Fruit fly (Drosophila melanogaster) whole organism, embryonic: Measurements from ENCODE around the gene Gcn5.

Experiments
- Bteb2 ChIP-seq: fragments of 200-800 bp; sonication (Bioruptor generic); optimal IDR thresholded peaks from 2 replicates; lab custom pipeline; 2016; ENCODE audit warnings: missing biosample characterization, missing genetic modification characterization
- CG10147 ChIP-seq: fragments of 200-800 bp; sonication (Bioruptor generic); optimal IDR thresholded peaks from 2 replicates; lab custom pipeline; 2019; ENCODE audit warnings: missing biosample characterization, mild to moderate bottlenecking, missing genetic modification characterization, moderate library complexity
- CG12104 ChIP-seq: fragments of 200-800 bp; sonication (Bioruptor generic); optimal IDR thresholded peaks from 3 replicates; lab custom pipeline; 2016; ENCODE audit warnings: missing biosample characterization, missing genetic modification characterization
- CG12299 ChIP-seq: fragments of 200-800 bp; sonication (Bioruptor generic); optimal IDR thresholded peaks from 2 replicates; lab custom pipeline; 2018; ENCODE audit warnings: missing biosample characterization, mild to moderate bottlenecking, missing genetic modification characterization
- CG13287 ChIP-seq: fragments of 200-800 bp; sonication (Bioruptor generic); IDR thresholded peaks from 2 replicates; pipeline ENCODE4 v1.3.6; 2022; ENCODE audit warnings: missing biosample characterization, missing genetic modification characterization; ENCODE audit not compliant: partially characterized antibody
- CG13775 ChIP-seq: fragments of 200-800 bp; sonication (Bioruptor generic); optimal IDR thresholded peaks from 3 replicates; lab custom pipeline; 2017; ENCODE audit warnings: missing biosample characterization, mild to moderate bottlenecking, missing genetic modification characterization
- CG15479 ChIP-seq: fragments of 200-800 bp; sonication (Bioruptor generic); optimal IDR thresholded peaks from 3 replicates; lab custom pipeline; 2019; ENCODE audit warnings: missing biosample characterization, mild to moderate bottlenecking, missing genetic modification characterization, moderate library complexity
- CG17361 ChIP-seq: fragments of 200-800 bp; sonication (Bioruptor generic); IDR thresholded peaks from 3 replicates; pipeline ENCODE4 v1.3.6; 2022; ENCODE audit warnings: missing biosample characterization, missing genetic modification characterization
- CG18476 ChIP-seq: fragments of 200-800 bp; sonication (Bioruptor generic); optimal IDR thresholded peaks from 2 replicates; lab custom pipeline; 2016; ENCODE audit warnings: missing biosample characterization, mild to moderate bottlenecking, missing genetic modification characterization
- CG2202 ChIP-seq: fragments of 200-800 bp; sonication (Bioruptor generic); optimal IDR thresholded peaks from 2 replicates; lab custom pipeline; 2018; ENCODE audit warnings: missing biosample characterization, mild to moderate bottlenecking, missing genetic modification characterization
- CG3847 ChIP-seq: fragments of 200-800 bp; sonication (Bioruptor generic); IDR thresholded peaks from 2 replicates; pipeline ENCODE4 v1.3.6; 2022; ENCODE audit warnings: missing biosample characterization, missing genetic modification characterization
- CG4617 ChIP-seq: fragments of 200-800 bp; sonication (Bioruptor generic); optimal IDR thresholded peaks from 3 replicates; lab custom pipeline; 2016; ENCODE audit warnings: missing biosample characterization, missing genetic modification characterization, borderline replicate concordance
- CG4820 ChIP-seq: fragments of 200-800 bp; sonication (Bioruptor generic); optimal IDR thresholded peaks from 3 replicates; lab custom pipeline; 2016; ENCODE audit warnings: missing biosample characterization, missing genetic modification characterization
- CG7556 ChIP-seq: fragments of 200-800 bp; sonication (Bioruptor generic); optimal IDR thresholded peaks from 2 replicates; lab custom pipeline; 2017; ENCODE audit warnings: missing biosample characterization, mild to moderate bottlenecking, missing genetic modification characterization
- CG7786 ChIP-seq: fragments of 200-800 bp; sonication (Bioruptor generic); optimal IDR thresholded peaks from 2 replicates; lab custom pipeline; 2016; ENCODE audit warnings: missing biosample characterization, missing genetic modification characterization
- CG7987 ChIP-seq: fragments of 200-800 bp; sonication (Bioruptor generic); optimal IDR thresholded peaks from 2 replicates; lab custom pipeline; 2018; ENCODE audit warnings: missing biosample characterization, mild to moderate bottlenecking, missing genetic modification characterization, moderate library complexity
- E2f2 ChIP-seq: fragments of 200-800 bp; sonication (Bioruptor generic); IDR thresholded peaks from 2 replicates; pipeline ENCODE4 v1.3.6; 2022; ENCODE audit warnings: missing biosample characterization, missing genetic modification characterization
- Fer3 ChIP-seq: fragments of 200-800 bp; sonication (Bioruptor generic); optimal IDR thresholded peaks from 2 replicates; lab custom pipeline; 2018; ENCODE audit warnings: missing biosample characterization, mild to moderate bottlenecking, missing genetic modification characterization, moderate library complexity
- Gsc ChIP-seq: fragments of 200-800 bp; sonication (Bioruptor generic); IDR thresholded peaks from 2 replicates; pipeline ENCODE4 v1.3.6; 2022; ENCODE audit warnings: missing biosample characterization, missing genetic modification characterization
- HmgZ ChIP-seq: fragments of 200-800 bp; sonication (Bioruptor generic); optimal IDR thresholded peaks from 2 replicates; lab custom pipeline; 2018; ENCODE audit warnings: missing biosample characterization, mild to moderate bottlenecking, missing genetic modification characterization
- Hr3 ChIP-seq: fragments of 200-800 bp; sonication (Bioruptor generic); optimal IDR thresholded peaks from 3 replicates; lab custom pipeline; 2016; ENCODE audit warnings: missing biosample characterization, missing genetic modification characterization
- Lhr ChIP-seq: fragments of 200-800 bp; sonication (Bioruptor generic); optimal IDR thresholded peaks from 3 replicates; lab custom pipeline; 2017; ENCODE audit warnings: mild to moderate bottlenecking, missing biosample characterization, missing genetic modification reagents, missing genetic modification characterization
- MBD-R2 ChIP-seq: fragments of 200-800 bp; sonication (Bioruptor generic); IDR thresholded peaks from 2 replicates; pipeline ENCODE4 v1.3.6; 2022; ENCODE audit warnings: missing biosample characterization, missing genetic modification characterization
- NC2α ChIP-seq: fragments of 200-800 bp; sonication (Bioruptor generic); optimal IDR thresholded peaks from 2 replicates; lab custom pipeline; 2016; ENCODE audit warnings: missing biosample characterization, missing genetic modification characterization
- NC2β ChIP-seq: fragments of 200-800 bp; sonication (Bioruptor generic); optimal IDR thresholded peaks from 2 replicates; lab custom pipeline; 2016; ENCODE audit warnings: missing biosample characterization, missing genetic modification characterization
- Nf-YC ChIP-seq: fragments of 200-800 bp; optimal IDR thresholded peaks from 3 replicates; lab custom pipeline; 2019; ENCODE audit warnings: missing biosample characterization, mild to moderate bottlenecking, missing genetic modification characterization, moderate library complexity
- Ravus ChIP-seq: fragments of 200-800 bp; sonication (Bioruptor generic); IDR thresholded peaks from 2 replicates; pipeline ENCODE4 v1.3.6; 2022; ENCODE audit warnings: missing biosample characterization, missing genetic modification characterization
- Vsx1 ChIP-seq: fragments of 200-800 bp; sonication (Bioruptor generic); optimal IDR thresholded peaks from 2 replicates; lab custom pipeline; 2017; ENCODE audit warnings: missing biosample characterization, mild to moderate bottlenecking, missing genetic modification characterization, missing genetic modification reagents
- ash1 ChIP-seq: fragments of 200-800 bp; sonication (Bioruptor generic); optimal IDR thresholded peaks from 2 replicates; lab custom pipeline; 2018; ENCODE audit warnings: missing biosample characterization, mild to moderate bottlenecking, missing genetic modification characterization
- bsh ChIP-seq, 2 experiments: fragments of 200-800 bp; sonication (Bioruptor generic); optimal IDR thresholded peaks; 2 replicates each; lab custom pipeline; 2017 to 2018; ENCODE audit warnings: mild to moderate bottlenecking in 2 of 2, missing biosample characterization in 2 of 2, missing genetic modification characterization in 2 of 2, moderate library complexity in 1 of 2
- eyg ChIP-seq: fragments of 200-800 bp; sonication (Bioruptor generic); optimal IDR thresholded peaks from 3 replicates; lab custom pipeline; 2016; ENCODE audit warnings: missing biosample characterization, missing genetic modification characterization
- gcm ChIP-seq: fragments of 200-800 bp; sonication (Bioruptor generic); optimal IDR thresholded peaks from 2 replicates; lab custom pipeline; 2019; ENCODE audit warnings: missing biosample characterization, mild to moderate bottlenecking, missing genetic modification characterization, moderate library complexity
- grau ChIP-seq: fragments of 200-800 bp; optimal IDR thresholded peaks from 3 replicates; lab custom pipeline; 2019; ENCODE audit warnings: missing biosample characterization, mild to moderate bottlenecking, missing genetic modification characterization, moderate library complexity
- gt ChIP-seq: fragments of 200-800 bp; sonication (Bioruptor generic); IDR thresholded peaks from 2 replicates; pipeline ENCODE4 v1.3.6; 2022; ENCODE audit warnings: missing biosample characterization, missing genetic modification characterization
- hkb ChIP-seq, 2 experiments: fragments of 200-800 bp in 1 of 2; fragments of >200 bp in 1 of 2; sonication (Bioruptor generic) in 1 of 2; IDR thresholded peaks in 1 of 2; optimal IDR thresholded peaks in 1 of 2; 2 replicates each; pipeline versions ENCODE4 v1.3.6 to Lab custom; 2017 to 2022; ENCODE audit warnings: missing biosample characterization in 1 of 2, missing genetic modification characterization in 1 of 2
- hth ChIP-seq: fragments of >200 bp; optimal IDR thresholded peaks from 2 replicates; lab custom pipeline; 2017; ENCODE audit warnings: inconsistent platforms
- kay ChIP-seq: fragments of 200-800 bp; sonication (Bioruptor generic); optimal IDR thresholded peaks from 2 replicates; lab custom pipeline; 2016; ENCODE audit warnings: missing biosample characterization, missing genetic modification characterization
- ken ChIP-seq: fragments of 200-800 bp; sonication (Bioruptor generic); IDR thresholded peaks from 3 replicates; pipeline ENCODE4 v1.3.6; 2022; ENCODE audit warnings: missing biosample characterization, missing genetic modification characterization
- nerfin-1 ChIP-seq: fragments of 200-800 bp; sonication (Bioruptor generic); optimal IDR thresholded peaks from 3 replicates; lab custom pipeline; 2019; ENCODE audit warnings: missing biosample characterization, mild to moderate bottlenecking, missing genetic modification characterization, moderate library complexity
- nmo ChIP-seq: fragments of 200-800 bp; sonication (Bioruptor generic); optimal IDR thresholded peaks from 2 replicates; lab custom pipeline; 2018; ENCODE audit warnings: missing biosample characterization, mild to moderate bottlenecking, missing genetic modification characterization, moderate library complexity
- otp ChIP-seq: fragments of 200-800 bp; sonication (Bioruptor generic); IDR thresholded peaks from 3 replicates; pipeline ENCODE4, ENCODE4 v1.3.6; 2022; ENCODE audit warnings: missing biosample characterization, missing genetic modification characterization
- phol ChIP-seq: fragments of 200-800 bp; sonication (Bioruptor generic); optimal IDR thresholded peaks from 3 replicates; lab custom pipeline; 2018; ENCODE audit warnings: missing biosample characterization, mild to moderate bottlenecking, missing genetic modification characterization, moderate library complexity
- sna ChIP-seq: fragments of 200-800 bp; sonication (Bioruptor generic); IDR thresholded peaks from 2 replicates; pipeline ENCODE4 v1.3.6; 2022; ENCODE audit warnings: missing biosample characterization, missing genetic modification characterization; ENCODE audit not compliant: partially characterized antibody
- so ChIP-seq: fragments of 200-800 bp; sonication (Bioruptor generic); IDR thresholded peaks from 3 replicates; pipeline ENCODE4 v1.3.6; 2022; ENCODE audit warnings: missing biosample characterization, missing genetic modification characterization
- sr ChIP-seq: fragments of 200-800 bp; sonication (Bioruptor generic); IDR thresholded peaks from 3 replicates; pipeline ENCODE4 v1.3.6; 2022; ENCODE audit warnings: missing biosample characterization, missing genetic modification characterization
- stc ChIP-seq: fragments of 200-800 bp; sonication (Bioruptor generic); IDR thresholded peaks from 2 replicates; pipeline ENCODE4 v1.3.6; 2022; ENCODE audit warnings: missing biosample characterization, missing genetic modification characterization
- tna ChIP-seq: fragments of 200-800 bp; sonication (Bioruptor generic); IDR thresholded peaks from 2 replicates; pipeline ENCODE4 v1.3.6; 2022; ENCODE audit warnings: missing biosample characterization, missing genetic modification characterization; ENCODE audit not compliant: partially characterized antibody
- tx ChIP-seq: fragments of 200-800 bp; sonication (Bioruptor generic); optimal IDR thresholded peaks from 2 replicates; lab custom pipeline; 2016; ENCODE audit warnings: missing biosample characterization, missing genetic modification characterization
- vfl ChIP-seq: fragments of 200-800 bp; sonication (Bioruptor generic); optimal IDR thresholded peaks from 2 replicates; lab custom pipeline; 2016; ENCODE audit warnings: missing biosample characterization, missing genetic modification characterization
- zen ChIP-seq: fragments of 200-800 bp; sonication (Bioruptor generic); optimal IDR thresholded peaks from 3 replicates; lab custom pipeline; 2018; ENCODE audit warnings: missing biosample characterization, mild to moderate bottlenecking, missing genetic modification characterization, moderate library complexity

The Gcn5 gene

DNA sequence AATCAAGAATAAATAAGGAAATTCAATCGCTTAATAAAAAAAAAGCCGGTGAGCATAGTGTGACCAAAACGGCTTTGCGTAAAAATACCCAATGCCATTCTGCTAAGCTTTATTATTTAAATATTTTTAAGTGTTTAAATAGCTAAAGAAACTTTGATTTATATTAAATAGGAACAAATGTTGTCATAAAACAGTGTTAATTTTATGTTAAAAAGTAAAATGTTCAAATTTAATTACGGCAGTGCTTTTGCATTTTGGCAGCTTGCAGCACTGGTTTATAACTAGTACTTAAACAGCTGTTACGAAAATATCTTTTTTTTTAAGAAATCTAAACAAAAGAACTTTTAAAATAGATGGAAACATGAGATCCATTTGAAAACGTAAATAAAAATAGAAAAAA lies 22.6 kb downstream of the Gcn5 start, which contains the start of the genes CG10638 and CG10681:
CG10638 (minus strand) TSS at position 63 of the 400 bp plus-strand sequence.
CG10681 (plus strand) TSS at position 265 of the 400 bp plus-strand sequence.
- TF ChIP-seq kay (GFP tag; lab: Kevin White, UChicago) (peak; percentile 48), phol (tag; lab: Kevin White, UChicago) (peak; percentile 61), CG7556 (peak; percentile 17), CG3847 (GFP tag; lab: Robert Waterston, UW) (peak; percentile 67), tna (GFP tag; lab: Robert Waterston, UW) (no peak), grau (tag; lab: Kevin White, UChicago) (peak; percentile 53), so (GFP tag; lab: Robert Waterston, UW) (no peak), NC2α (GFP tag; lab: Kevin White, UChicago) (no peak), Vsx1 (GFP tag; lab: Kevin White, UChicago) (peak; percentile 56), CG13775 (peak; percentile 45), otp (GFP tag; lab: Robert Waterston, UW) (no peak), CG12104 (peak; percentile 30), CG7987 (no peak), Nf-YC (tag; lab: Kevin White, UChicago) (peak; percentile 49), nerfin-1 (tag; lab: Kevin White, UChicago) (peak; percentile 13), CG4820 (GFP tag; lab: Kevin White, UChicago) (peak; percentile 34), CG4617 (GFP tag; lab: Kevin White, UChicago) (peak; percentile 63), hth (no peak), vfl (GFP tag; lab: Kevin White, UChicago) (peak; percentile 5), stc (no peak), HmgZ (peak; percentile 62), sna (GFP tag; lab: Robert Waterston, UW) (peak; percentile 42; the same call in 1 of the 2 replicates), eyg (no peak), Gsc (no peak), gcm (GFP tag; lab: Kevin White, UChicago) (peak; percentile 59), ken (GFP tag; lab: Robert Waterston, UW) (no peak; the same call in 2 of the 3 replicates), Bteb2 (GFP tag; lab: Kevin White, UChicago) (peak; percentile 25), MBD-R2 (peak; percentile 77), gt (GFP tag; lab: Robert Waterston, UW) (no peak), CG18476 (GFP tag; lab: Kevin White, UChicago) (peak; percentile 53), hkb (optimal IDR thresholded peaks at IDR 0.05; lab: Kevin White, UChicago) (no peak), hkb (GFP tag; IDR thresholded peaks at IDR 0.05; lab: Robert Waterston, UW) (peak; percentile 44; the same call in 1 of the 2 replicates), ash1 (GFP tag; lab: Kevin White, UChicago) (no peak), CG12299 (tag; lab: Kevin White, UChicago) (no peak), CG10147 (GFP tag; lab: Kevin White, UChicago) (peak; percentile 36), NC2β (peak; percentile 28), CG15479 (no peak), sr (no peak), bsh (GFP tag; optimal IDR thresholded peaks at IDR 0.05; lab: Kevin White, UChicago) (peak in 1 of 2 experiments; percentile 46), zen (tag; lab: Kevin White, UChicago) (peak; percentile 8), CG13287 (GFP tag; lab: Robert Waterston, UW) (peak; percentile 65), tx (GFP tag; lab: Kevin White, UChicago) (peak; percentile 17), nmo (GFP tag; lab: Kevin White, UChicago) (peak; percentile 55), Ravus (GFP tag; lab: Robert Waterston, UW) (no peak), Lhr (GFP tag; lab: Kevin White, UChicago) (peak; percentile 45), CG7786 (GFP tag; lab: Kevin White, UChicago) (no peak), CG2202 (tag; lab: Kevin White, UChicago) (peak; percentile 26), CG17361 (GFP tag; lab: Robert Waterston, UW) (0 out of 3 replicates have a peak, but pooled peaks have one; percentile 43), E2f2 (GFP tag; lab: Robert Waterston, UW) (peak; percentile 51; the same call in 1 of the 2 replicates), Fer3 (peak; percentile 25), Hr3 (GFP tag; lab: Kevin White, UChicago) (peak; percentile 22)
